Fruit fly (Drosophila melanogaster): ENCODE results near the gene Sfp24Bd.

Gene Sfp24Bd

DNA sequence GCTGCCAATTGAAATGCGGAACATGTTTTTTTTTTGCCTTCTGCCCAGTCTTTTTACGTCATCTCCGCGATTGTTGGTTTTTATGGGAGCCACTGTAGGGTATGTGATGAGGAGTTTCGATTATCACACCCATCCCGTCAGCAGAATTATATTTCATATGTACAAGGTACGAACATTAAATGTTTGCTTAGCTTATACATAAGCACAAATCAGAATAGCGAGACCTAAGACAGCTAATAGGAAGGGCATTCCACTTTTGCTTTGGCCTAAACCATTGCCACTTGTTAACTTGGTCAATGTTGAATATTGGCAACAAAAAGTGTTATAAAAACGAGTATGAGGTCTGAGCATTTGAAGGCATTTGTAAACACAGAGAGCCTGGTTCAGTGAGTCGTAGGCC lies 34.3 kb upstream of the Sfp24Bd start, which contains the start of gene CG2816 (continued):
- peak; percentile 9 for TF ChIP-seq Fer1 (GFP tag; optimal IDR thresholded peaks at IDR 0.05)
- no peak for TF ChIP-seq CG7357 (GFP tag; IDR thresholded peaks at IDR 0.05)
- TF ChIP-seq slou (GFP tag; optimal IDR thresholded peaks at IDR 0.05): peak; percentile 14
- peak; percentile 20 for TF ChIP-seq CG12071 (GFP tag; optimal IDR thresholded peaks at IDR 0.05)
- peak; percentile 63 for TF ChIP-seq slp2 (GFP tag; optimal IDR thresholded peaks at IDR 0.05)
- peak; percentile 66 for TF ChIP-seq CG12659 (GFP tag; optimal IDR thresholded peaks at IDR 0.05)
- peak; percentile 14 for TF ChIP-seq Hey (tag; optimal IDR thresholded peaks at IDR 0.05)
- no peak for TF ChIP-seq Dll (GFP tag; IDR thresholded peaks at IDR 0.05; ENCODE audit: partially characterized antibody)
- TF ChIP-seq zfh1 (GFP tag; IDR thresholded peaks at IDR 0.05): peak; percentile 65; the same call in 2 of the 3 replicates
- TF ChIP-seq CG12391 (tag; optimal IDR thresholded peaks at IDR 0.05): no peak
- TF ChIP-seq Drgx (GFP tag; IDR thresholded peaks at IDR 0.05): peak; percentile 92; the same call in 1 of the 2 replicates
- peak; percentile 8 for TF ChIP-seq CG15601 (tag; optimal IDR thresholded peaks at IDR 0.05)
- TF ChIP-seq shn (GFP tag; optimal IDR thresholded peaks at IDR 0.05): peak; percentile 67
- peak; percentile 64; the same call in 1 of the 3 replicates for TF ChIP-seq CG3726 (GFP tag; IDR thresholded peaks at IDR 0.05)
- peak; percentile 64 for TF ChIP-seq CG8924 (tag; optimal IDR thresholded peaks at IDR 0.05)
- peak; percentile 85 for TF ChIP-seq Ptx1 (GFP tag; IDR thresholded peaks at IDR 0.05)
- TF ChIP-seq Ada2b (GFP tag; IDR thresholded peaks at IDR 0.05): peak; percentile 49
- peak; percentile 54; the same call in 2 of the 4 replicates for TF ChIP-seq Gug (GFP tag; IDR thresholded peaks at IDR 0.05)
- TF ChIP-seq BtbVII (GFP tag; optimal IDR thresholded peaks at IDR 0.05): peak; percentile 33
- no peak for TF ChIP-seq CG13287 (GFP tag; IDR thresholded peaks at IDR 0.05; ENCODE audit: partially characterized antibody)
- peak; percentile 94 for TF ChIP-seq rib (GFP tag; IDR thresholded peaks at IDR 0.05)
- peak; percentile 37 for TF ChIP-seq CG13424 (tag; optimal IDR thresholded peaks at IDR 0.05)
- TF ChIP-seq Sox102F (GFP tag; optimal IDR thresholded peaks at IDR 0.05): peak; percentile 23
- peak; percentile 91 for TF ChIP-seq Med (GFP tag)
- peak; percentile 32 for TF ChIP-seq CG10654 (GFP tag; optimal IDR thresholded peaks at IDR 0.05)
- 0 out of 2 replicates have a peak, but pooled peaks have one; percentile 20 for TF ChIP-seq CG14667 (GFP tag; IDR thresholded peaks at IDR 0.05)
- no peak for TF ChIP-seq CG33557 (GFP tag; optimal IDR thresholded peaks at IDR 0.05)
- peak; percentile 34 for TF ChIP-seq org-1 (GFP tag; optimal IDR thresholded peaks at IDR 0.05)
- no peak for TF ChIP-seq bbx (GFP tag; IDR thresholded peaks at IDR 0.05; ENCODE audit: partially characterized antibody)
- peak; percentile 92 for TF ChIP-seq dysf (GFP tag; IDR thresholded peaks at IDR 0.05)
- TF ChIP-seq chinmo (GFP tag; IDR thresholded peaks at IDR 0.05; ENCODE audit: partially characterized antibody): 0 out of 4 replicates have a peak, but pooled peaks have one; percentile 40
- peak; percentile 55 for TF ChIP-seq CG11504 (tag; optimal IDR thresholded peaks at IDR 0.05)
- TF ChIP-seq pb (GFP tag; optimal IDR thresholded peaks at IDR 0.05): no peak
- peak; percentile 55; the same call in 2 of the 3 replicates for TF ChIP-seq CG11695 (GFP tag; IDR thresholded peaks at IDR 0.05)
- peak; percentile 75 for TF ChIP-seq CG11560 (tag; IDR thresholded peaks at IDR 0.05)
- TF ChIP-seq CG14860 (GFP tag; IDR thresholded peaks at IDR 0.05; ENCODE audit: partially characterized antibody): no peak
- no peak for TF ChIP-seq trh (GFP tag; optimal IDR thresholded peaks at IDR 0.05)
- peak; percentile 59 for TF ChIP-seq sug (tag; optimal IDR thresholded peaks at IDR 0.05)
- TF ChIP-seq CG18262 (tag; optimal IDR thresholded peaks at IDR 0.05): no peak
- peak; percentile 63 for TF ChIP-seq Adf1 (GFP tag; IDR thresholded peaks at IDR 0.05)
- peak; percentile 78; the same call in 2 of the 3 replicates for TF ChIP-seq Mrtf (GFP tag; IDR thresholded peaks at IDR 0.05)
- TF ChIP-seq row (GFP tag; IDR thresholded peaks at IDR 0.05): peak; percentile 84
- TF ChIP-seq CG16863 (GFP tag; optimal IDR thresholded peaks at IDR 0.05): peak; percentile 50
- TF ChIP-seq eyg (GFP tag; optimal IDR thresholded peaks at IDR 0.05): no peak
- no peak for TF ChIP-seq CG17361 (GFP tag; IDR thresholded peaks at IDR 0.05)
- peak; percentile 28 for TF ChIP-seq scrt (GFP tag; optimal IDR thresholded peaks at IDR 0.05)
- TF ChIP-seq HmgD (GFP tag; optimal IDR thresholded peaks at IDR 0.05): peak; percentile 36
- peak; percentile 75 for TF ChIP-seq CG4282 (GFP tag; optimal IDR thresholded peaks at IDR 0.05)
- peak; percentile 71 for TF ChIP-seq crc (GFP tag; optimal IDR thresholded peaks at IDR 0.05)
- peak; percentile 18 for TF ChIP-seq CG4617 (GFP tag; optimal IDR thresholded peaks at IDR 0.05; ENCODE audit: borderline replicate concordance)
- TF ChIP-seq al (GFP tag; IDR thresholded peaks at IDR 0.05): peak; percentile 95
